Fruit fly (Drosophila melanogaster): Measurements from ENCODE around the gene CG32817.

Gene CG32817

dm6 chrX:522357-523043 lies 43.6 kb downstream of the CG32817 start (continued):
- TF ChIP-seq Ravus (GFP tag; IDR thresholded peaks at IDR 0.05) (peak; percentile 24; the same call in 1 of the 2 replicates), CG31441 (GFP tag; IDR thresholded peaks at IDR 0.05) (peak; percentile 30; the same call in 1 of the 2 replicates), CG8290 (GFP tag; optimal IDR thresholded peaks at IDR 0.05) (peak; percentile 43), CG8290 (tag; optimal IDR thresholded peaks at IDR 0.05) (peak; percentile 1 to 99), sens (GFP tag) (peak; percentile 91), salm (tag; optimal IDR thresholded peaks at IDR 0.05) (no peak), CG11504 (tag; optimal IDR thresholded peaks at IDR 0.05) (peak; percentile 74), CG18599 (GFP tag; optimal IDR thresholded peaks at IDR 0.05) (peak; percentile 94), CG3163 (GFP tag; optimal IDR thresholded peaks at IDR 0.05) (peak; percentile 77), chif (GFP tag; optimal IDR thresholded peaks at IDR 0.05) (peak; percentile 74 to 78), CG8359 (GFP tag; optimal IDR thresholded peaks at IDR 0.05; ENCODE audit: borderline replicate concordance) (no peak), Dad (GFP tag; optimal IDR thresholded peaks at IDR 0.05) (peak; percentile 80), da (GFP tag; optimal IDR thresholded peaks at IDR 0.05) (peak; percentile 4), tio (GFP tag; optimal IDR thresholded peaks at IDR 0.05) (peak; percentile 22), CG31388 (GFP tag; optimal IDR thresholded peaks at IDR 0.05) (peak; percentile 42), Mad (GFP tag; optimal IDR thresholded peaks at IDR 0.05) (peak; percentile 79), nom (GFP tag; optimal IDR thresholded peaks at IDR 0.05) (peak; percentile 46), fd96Cb (tag; optimal IDR thresholded peaks at IDR 0.05) (peak; percentile 51), Scr (GFP tag; IDR thresholded peaks at IDR 0.05; ENCODE audit: partially characterized antibody) (no peak), CG10565 (GFP tag; optimal IDR thresholded peaks at IDR 0.05) (no peak), onecut (GFP tag; IDR thresholded peaks at IDR 0.05) (peak; percentile 98), CG14050 (GFP tag; IDR thresholded peaks at IDR 0.05) (peak; percentile 77), CG16863 (GFP tag; optimal IDR thresholded peaks at IDR 0.05) (peak; percentile 72), CG9727 (GFP tag; optimal IDR thresholded peaks at IDR 0.05) (peak; percentile 57), CG3726 (GFP tag; IDR thresholded peaks at IDR 0.05) (no peak), CG11093 (GFP tag; IDR thresholded peaks at IDR 0.05) (peak; percentile 69; the same call in 2 of the 3 replicates), Antp (GFP tag; optimal IDR thresholded peaks at IDR 0.05) (peak; percentile 94), CG13424 (tag; optimal IDR thresholded peaks at IDR 0.05) (peak; percentile 84), CG15479 (GFP tag; optimal IDR thresholded peaks at IDR 0.05) (peak; percentile 89), al (GFP tag; IDR thresholded peaks at IDR 0.05) (peak; percentile 75), tgo (GFP tag; IDR thresholded peaks at IDR 0.05) (peak; percentile 85), CG7987 (GFP tag; optimal IDR thresholded peaks at IDR 0.05) (peak; percentile 78), yki (optimal IDR thresholded peaks at IDR 0.05) (no peak), CG16813 (GFP tag; IDR thresholded peaks at IDR 0.05; ENCODE audit: partially characterized antibody) (no peak), lmd (GFP tag; IDR thresholded peaks at IDR 0.05) (peak; percentile 84), Nf-YB (GFP tag; optimal IDR thresholded peaks at IDR 0.05) (peak; percentile 39), CG7839 (tag; optimal IDR thresholded peaks at IDR 0.05) (peak; percentile 73), pnt (GFP tag; optimal IDR thresholded peaks at IDR 0.05) (peak; percentile 86), CG12391 (tag; optimal IDR thresholded peaks at IDR 0.05) (peak; percentile 61), CG10431 (GFP tag; optimal IDR thresholded peaks at IDR 0.05) (peak; percentile 48), twi (tag; optimal IDR thresholded peaks at IDR 0.05) (peak; percentile 38), NK7.1 (GFP tag; optimal IDR thresholded peaks at IDR 0.05) (peak; percentile 47), Poxn (GFP tag; IDR thresholded peaks at IDR 0.05) (no peak), dmrt99B (tag; optimal IDR thresholded peaks at IDR 0.05) (peak; percentile 66), CG30020 (tag; optimal IDR thresholded peaks at IDR 0.05) (no peak), CG18011 (GFP tag; optimal IDR thresholded peaks at IDR 0.05) (peak; percentile 61), CrebB (tag; optimal IDR thresholded peaks at IDR 0.05) (peak; percentile 79), gsb (GFP tag; IDR thresholded peaks at IDR 0.05) (peak; percentile 73), CG12659 (GFP tag; optimal IDR thresholded peaks at IDR 0.05) (peak; percentile 80), ken (GFP tag; IDR thresholded peaks at IDR 0.05) (peak; percentile 88)

All from whole organism, embryonic.